Fruit fly (Drosophila melanogaster) whole organism, embryonic: ENCODE results near the gene CG2691.

Experiments
- Aef1 ChIP-seq: fragments of 200-800 bp; sonication (Bioruptor generic); IDR thresholded peaks from 3 replicates; pipeline ENCODE4 v1.3.6; 2022; ENCODE audit warnings: missing biosample characterization, missing genetic modification characterization
- B-H1 ChIP-seq: fragments of 200-800 bp; sonication (Bioruptor generic); IDR thresholded peaks from 3 replicates; pipeline ENCODE4 v1.3.6; 2022; ENCODE audit warnings: missing biosample characterization, missing genetic modification characterization
- B-H2 ChIP-seq: fragments of 200-800 bp; sonication (Bioruptor generic); optimal IDR thresholded peaks from 2 replicates; lab custom pipeline; 2018; ENCODE audit warnings: missing biosample characterization, mild to moderate bottlenecking, missing genetic modification characterization
- C15 ChIP-seq: fragments of 200-800 bp; sonication (Bioruptor generic); IDR thresholded peaks from 3 replicates; pipeline ENCODE4 v1.3.6; 2022; ENCODE audit warnings: missing biosample characterization, missing genetic modification characterization
- CG11247 ChIP-seq: fragments of 200-800 bp; sonication (Bioruptor generic); IDR thresholded peaks from 2 replicates; pipeline ENCODE4 v1.3.6; 2022; ENCODE audit warnings: missing biosample characterization, missing genetic modification characterization
- CG11696 ChIP-seq: fragments of 200-800 bp; sonication (Bioruptor generic); IDR thresholded peaks from 2 replicates; pipeline ENCODE4 v1.3.6; 2022; ENCODE audit warnings: missing biosample characterization, missing genetic modification characterization
- CG12769 ChIP-seq: fragments of 200-800 bp; sonication (Bioruptor generic); optimal IDR thresholded peaks from 2 replicates; lab custom pipeline; 2019; ENCODE audit warnings: missing biosample characterization, mild to moderate bottlenecking, missing genetic modification characterization, moderate library complexity
- CG13287 ChIP-seq: fragments of 200-800 bp; sonication (Bioruptor generic); IDR thresholded peaks from 2 replicates; pipeline ENCODE4 v1.3.6; 2022; ENCODE audit warnings: missing biosample characterization, missing genetic modification characterization; ENCODE audit not compliant: partially characterized antibody
- CG14050 ChIP-seq: fragments of 200-800 bp; sonication (Bioruptor generic); IDR thresholded peaks from 3 replicates; pipeline ENCODE4 v1.3.6; 2022; ENCODE audit warnings: missing biosample characterization, missing genetic modification characterization
- CG14710 ChIP-seq: fragments of 200-800 bp; sonication (Bioruptor generic); optimal IDR thresholded peaks from 3 replicates; lab custom pipeline; 2019; ENCODE audit warnings: missing biosample characterization, mild to moderate bottlenecking, missing genetic modification characterization, moderate library complexity
- CG15269 ChIP-seq: fragments of 200-800 bp; sonication (Bioruptor generic); optimal IDR thresholded peaks from 2 replicates; lab custom pipeline; 2018; ENCODE audit warnings: missing biosample characterization, mild to moderate bottlenecking, missing genetic modification characterization, moderate library complexity
- CG1602 ChIP-seq: fragments of 200-800 bp; sonication (Bioruptor generic); optimal IDR thresholded peaks from 3 replicates; lab custom pipeline; 2016; ENCODE audit warnings: missing biosample characterization, missing genetic modification characterization
- CG16815 ChIP-seq: fragments of 200-800 bp; sonication (Bioruptor generic); optimal IDR thresholded peaks from 3 replicates; lab custom pipeline; 2017; ENCODE audit warnings: missing biosample characterization, mild to moderate bottlenecking, missing genetic modification characterization
- CG16863 ChIP-seq: fragments of 200-800 bp; sonication (Bioruptor generic); optimal IDR thresholded peaks from 3 replicates; lab custom pipeline; 2016; ENCODE audit warnings: missing biosample characterization, missing genetic modification characterization
- CG17385 ChIP-seq: fragments of 200-800 bp; sonication (Bioruptor generic); optimal IDR thresholded peaks from 3 replicates; lab custom pipeline; 2018; ENCODE audit warnings: missing biosample characterization, mild to moderate bottlenecking, missing genetic modification characterization
- CG2889 ChIP-seq: fragments of 200-800 bp; sonication (Bioruptor generic); IDR thresholded peaks from 3 replicates; pipeline ENCODE4 v1.3.6; 2022; ENCODE audit warnings: missing biosample characterization, missing genetic modification characterization
- CG32772 ChIP-seq: fragments of 200-800 bp; sonication (Bioruptor generic); IDR thresholded peaks from 2 replicates; pipeline ENCODE4 v1.3.6; 2022; ENCODE audit warnings: missing biosample characterization, missing genetic modification characterization
- CG34224 ChIP-seq: fragments of 200-800 bp; sonication (Bioruptor generic); IDR thresholded peaks from 3 replicates; pipeline ENCODE4 v1.3.6; 2022; ENCODE audit warnings: missing biosample characterization, missing genetic modification characterization; ENCODE audit not compliant: partially characterized antibody
- CG34422 ChIP-seq: fragments of 200-800 bp; sonication (Bioruptor generic); IDR thresholded peaks from 3 replicates; pipeline ENCODE4 v1.3.6; 2022; ENCODE audit warnings: missing biosample characterization, missing genetic modification characterization
- CG3726 ChIP-seq: fragments of 200-800 bp; sonication (Bioruptor generic); IDR thresholded peaks from 3 replicates; pipeline ENCODE4, ENCODE4 v1.3.6; 2022; ENCODE audit warnings: missing biosample characterization, missing genetic modification characterization
- CG4282 ChIP-seq: fragments of 200-800 bp; sonication (Bioruptor generic); optimal IDR thresholded peaks from 2 replicates; lab custom pipeline; 2016; ENCODE audit warnings: missing biosample characterization, missing genetic modification characterization
- CG4328 ChIP-seq: fragments of 200-800 bp; sonication (Bioruptor generic); optimal IDR thresholded peaks from 3 replicates; lab custom pipeline; 2017; ENCODE audit warnings: missing biosample characterization, missing genetic modification reagents, missing genetic modification characterization
- CG5245 ChIP-seq: fragments of 200-800 bp; sonication (Bioruptor generic); optimal IDR thresholded peaks from 3 replicates; lab custom pipeline; 2016; ENCODE audit warnings: missing biosample characterization, missing genetic modification characterization
- CG7271 ChIP-seq: fragments of 200-800 bp; sonication (Bioruptor generic); optimal IDR thresholded peaks from 2 replicates; lab custom pipeline; 2018; ENCODE audit warnings: missing biosample characterization, mild to moderate bottlenecking, missing genetic modification characterization, moderate library complexity
- ERR ChIP-seq: fragments of 200-800 bp; sonication (Bioruptor generic); optimal IDR thresholded peaks from 2 replicates; lab custom pipeline; 2016; ENCODE audit warnings: missing biosample characterization, missing genetic modification characterization
- Fer2 ChIP-seq: fragments of 200-800 bp; sonication (Bioruptor generic); optimal IDR thresholded peaks from 2 replicates; lab custom pipeline; 2018; ENCODE audit warnings: missing biosample characterization, mild to moderate bottlenecking, missing genetic modification characterization, moderate library complexity
- Poxn ChIP-seq: fragments of 200-800 bp; sonication (Bioruptor generic); IDR thresholded peaks from 2 replicates; pipeline ENCODE4 v1.3.6; 2022; ENCODE audit warnings: missing biosample characterization, missing genetic modification characterization
- Side ChIP-seq: fragments of 200-800 bp; sonication (Bioruptor generic); optimal IDR thresholded peaks from 2 replicates; lab custom pipeline; 2016; ENCODE audit warnings: missing biosample characterization, missing genetic modification characterization
- Sry-β ChIP-seq: fragments of 200-800 bp; sonication (Bioruptor generic); optimal IDR thresholded peaks from 2 replicates; lab custom pipeline; 2018; ENCODE audit warnings: missing biosample characterization, mild to moderate bottlenecking, missing genetic modification characterization, moderate library complexity
- Trl ChIP-seq, 3 experiments: fragments of >200 bp in 2 of 3; fragments of 200-800 bp in 1 of 3; sonication (Bioruptor generic) in 1 of 3; optimal IDR thresholded peaks; 2 replicates in 1 of 3; 3 replicates in 2 of 3; lab custom pipeline; 2016 to 2017; ENCODE audit warnings: missing biosample characterization in 1 of 3, missing genetic modification characterization in 1 of 3
- al ChIP-seq: fragments of 200-800 bp; sonication (Bioruptor generic); IDR thresholded peaks from 2 replicates; pipeline ENCODE4 v1.3.6; 2022; ENCODE audit warnings: missing biosample characterization, missing genetic modification characterization
- aop ChIP-seq: fragments of 200-800 bp; sonication (Bioruptor generic); IDR thresholded peaks from 2 replicates; pipeline ENCODE4 v1.3.6; 2022; ENCODE audit warnings: missing biosample characterization, missing genetic modification characterization
- bigmax ChIP-seq: fragments of 200-800 bp; sonication (Bioruptor generic); optimal IDR thresholded peaks from 2 replicates; lab custom pipeline; 2018; ENCODE audit warnings: missing biosample characterization, mild to moderate bottlenecking, missing genetic modification characterization
- ci ChIP-seq: fragments of 200-800 bp; sonication (Bioruptor generic); IDR thresholded peaks from 3 replicates; pipeline ENCODE4 v1.3.6; 2022; ENCODE audit warnings: missing biosample characterization, missing genetic modification characterization
- fd64A ChIP-seq: fragments of 200-800 bp; sonication (Bioruptor generic); optimal IDR thresholded peaks from 3 replicates; lab custom pipeline; 2018; ENCODE audit warnings: missing biosample characterization, mild to moderate bottlenecking, missing genetic modification characterization
- fru ChIP-seq: fragments of >200 bp; optimal IDR thresholded peaks from 2 replicates; lab custom pipeline; 2017
- ftz-f1 ChIP-seq: fragments of 200-800 bp; sonication (Bioruptor generic); optimal IDR thresholded peaks from 2 replicates; lab custom pipeline; 2016; ENCODE audit warnings: missing biosample characterization, missing genetic modification characterization
- fu2 ChIP-seq: fragments of 200-800 bp; sonication (Bioruptor generic); optimal IDR thresholded peaks from 2 replicates; lab custom pipeline; 2016; ENCODE audit warnings: missing biosample characterization, missing genetic modification characterization
- gem ChIP-seq: fragments of 200-800 bp; sonication (Bioruptor generic); optimal IDR thresholded peaks from 2 replicates; lab custom pipeline; 2019; ENCODE audit warnings: missing biosample characterization, mild to moderate bottlenecking, missing genetic modification characterization, moderate library complexity
- gsb-n ChIP-seq: fragments of 200-800 bp; sonication (Bioruptor generic); optimal IDR thresholded peaks from 3 replicates; lab custom pipeline; 2018; ENCODE audit warnings: missing biosample characterization, mild to moderate bottlenecking, missing genetic modification characterization
- hth ChIP-seq: fragments of >200 bp; optimal IDR thresholded peaks from 2 replicates; lab custom pipeline; 2017; ENCODE audit warnings: inconsistent platforms
- klu ChIP-seq: fragments of 200-800 bp; sonication (Bioruptor generic); IDR thresholded peaks from 2 replicates; pipeline ENCODE4 v1.3.6; 2022; ENCODE audit warnings: missing biosample characterization, missing genetic modification characterization
- kni ChIP-seq: fragments of 200-800 bp; sonication (Bioruptor generic); optimal IDR thresholded peaks from 3 replicates; lab custom pipeline; 2017; ENCODE audit warnings: mild to moderate bottlenecking, missing biosample characterization, missing genetic modification reagents, missing genetic modification characterization
- prd ChIP-seq, 3 experiments: fragments of >200 bp in 2 of 3; fragments of 200-800 bp in 1 of 3; sonication (Bioruptor generic) in 1 of 3; optimal IDR thresholded peaks in 2 of 3; IDR thresholded peaks in 1 of 3; 2 replicates in 2 of 3; 3 replicates in 1 of 3; pipeline versions ENCODE4 v1.3.6 to Lab custom; 2017 to 2022; ENCODE audit warnings: missing biosample characterization in 1 of 3, missing genetic modification characterization in 1 of 3
- slou ChIP-seq: fragments of 200-800 bp; sonication (Bioruptor generic); optimal IDR thresholded peaks from 3 replicates; lab custom pipeline; 2016; ENCODE audit warnings: missing biosample characterization, missing genetic modification characterization
- trh ChIP-seq: fragments of 200-800 bp; sonication (Bioruptor generic); optimal IDR thresholded peaks from 2 replicates; lab custom pipeline; 2016; ENCODE audit warnings: missing biosample characterization, missing genetic modification characterization
- tup ChIP-seq: fragments of 200-800 bp; sonication (Bioruptor generic); optimal IDR thresholded peaks from 2 replicates; lab custom pipeline; 2016; ENCODE audit warnings: missing biosample characterization, mild to moderate bottlenecking, missing genetic modification characterization, moderate library complexity
- vnd ChIP-seq: fragments of 200-800 bp; sonication (Bioruptor generic); IDR thresholded peaks from 3 replicates; pipeline ENCODE4 v1.3.6; 2022; ENCODE audit warnings: missing biosample characterization, missing genetic modification characterization; ENCODE audit not compliant: partially characterized antibody

Gene CG2691

dm6 chrX:13625080-13625723, 994 bp upstream of the CG2691 start (continued):
- TF ChIP-seq klu (GFP tag; lab: Robert Waterston, UW) (peak; percentile 37; the same call in 1 of the 2 replicates), CG12769 (tag; lab: Kevin White, UChicago) (peak; percentile 59), Side (GFP tag; lab: Kevin White, UChicago) (no peak), B-H2 (GFP tag; lab: Kevin White, UChicago) (peak; percentile 2), CG17385 (peak; percentile 92), CG14050 (no peak), CG14710 (no peak), CG16815 (no peak), ci (0 out of 3 replicates have a peak, but pooled peaks have one; percentile 11), bigmax (GFP tag; lab: Kevin White, UChicago) (no peak), CG32772 (GFP tag; lab: Robert Waterston, UW) (no peak), ERR (no peak), Trl (optimal IDR thresholded peaks at IDR 0.05; lab: Kevin White, UChicago) (peak; percentile 30 to 79), Trl (GFP tag; optimal IDR thresholded peaks at IDR 0.05; lab: Kevin White, UChicago) (no peak), fru (lab: Kevin White, UChicago) (no peak), C15 (GFP tag; lab: Robert Waterston, UW) (no peak), CG34224 (GFP tag; lab: Robert Waterston, UW) (peak; percentile 8; the same call in 1 of the 3 replicates), fd64A (GFP tag; lab: Kevin White, UChicago) (no peak), CG13287 (GFP tag; lab: Robert Waterston, UW) (no peak), CG1602 (GFP tag; lab: Kevin White, UChicago) (no peak), Aef1 (no peak), kni (GFP tag; lab: Kevin White, UChicago) (peak; percentile 29)

DNA sequence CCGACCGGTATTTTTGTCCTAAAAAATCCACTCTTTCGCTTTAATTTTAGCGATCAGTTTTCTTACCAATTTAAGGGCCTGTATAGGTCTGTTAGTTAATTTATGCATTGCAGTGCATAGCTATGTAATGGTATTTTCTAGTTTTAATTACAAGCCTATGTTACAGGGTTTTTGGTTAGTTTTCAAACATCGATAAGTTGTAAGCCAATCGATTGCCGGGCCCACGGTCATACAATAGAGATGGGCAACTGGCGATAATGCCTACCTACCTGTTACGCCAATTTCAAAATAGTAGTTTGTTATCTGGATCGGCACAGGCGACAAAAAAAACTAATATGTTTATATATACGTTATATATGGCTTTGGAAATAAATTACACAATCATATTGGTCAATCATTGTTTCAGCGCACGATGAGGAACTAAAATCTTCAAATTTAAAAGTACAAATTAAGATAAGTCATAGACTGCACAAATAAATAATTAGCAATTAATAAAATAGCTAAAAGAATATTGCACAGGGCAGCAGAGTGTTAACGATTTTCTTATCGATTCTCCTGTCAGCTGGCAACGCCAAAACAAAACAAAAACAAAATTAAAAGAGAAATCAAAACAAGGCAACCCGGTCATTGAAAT, 7.7 kb downstream of the CG2691 start, which contains the start of the genes tth and Tango2:
Gene tth (minus strand): TSS at position 170 of the 634 bp plus-strand sequence.
Gene Tango2 (plus strand): TSS at position 573 of the 634 bp plus-strand sequence.
- TF ChIP-seq hth (lab: Kevin White, UChicago) (no peak), prd (optimal IDR thresholded peaks at IDR 0.05; lab: Kevin White, UChicago) (no peak), prd (GFP tag; IDR thresholded peaks at IDR 0.05; lab: Robert Waterston, UW) (peak; percentile 71), CG34422 (GFP tag; lab: Robert Waterston, UW) (peak; percentile 59; the same call in 2 of the 3 replicates), CG4328 (GFP tag; lab: Kevin White, UChicago) (no peak), Sry-β (peak; percentile 33), vnd (GFP tag; lab: Robert Waterston, UW) (peak; percentile 59; the same call in 1 of the 3 replicates), ftz-f1 (GFP tag; lab: Kevin White, UChicago) (no peak), CG15269 (tag; lab: Kevin White, UChicago) (no peak), CG11247 (peak; percentile 67), bigmax (GFP tag; lab: Kevin White, UChicago) (peak; percentile 63), CG4282 (no peak), CG5245 (GFP tag; lab: Kevin White, UChicago) (peak; percentile 27), Fer2 (tag; lab: Kevin White, UChicago) (peak; percentile 46), CG11696 (GFP tag; lab: Robert Waterston, UW) (no peak), fu2 (GFP tag; lab: Kevin White, UChicago) (peak; percentile 60), aop (GFP tag; lab: Robert Waterston, UW) (no peak), CG2889 (GFP tag; lab: Robert Waterston, UW) (peak; percentile 68; the same call in 1 of the 3 replicates), trh (peak; percentile 44), CG3726 (GFP tag; lab: Robert Waterston, UW) (0 out of 3 replicates have a peak, but pooled peaks have one; percentile 32), kni (GFP tag; lab: Kevin White, UChicago) (no peak), al (GFP tag; lab: Robert Waterston, UW) (peak; percentile 70), B-H1 (GFP tag; lab: Robert Waterston, UW) (peak; percentile 36; the same call in 2 of the 3 replicates), CG16863 (GFP tag; lab: Kevin White, UChicago) (peak; percentile 48), gem (tag; lab: Kevin White, UChicago) (peak; percentile 88), tup (GFP tag; lab: Kevin White, UChicago) (no peak), slou (peak; percentile 29), gsb-n (tag; lab: Kevin White, UChicago) (no peak), CG7271 (tag; lab: Kevin White, UChicago) (no peak), Poxn (GFP tag; lab: Robert Waterston, UW) (peak; percentile 60)
